Fruit fly (Drosophila melanogaster) whole organism, embryonic: Measurements from ENCODE around the gene CG9133.

ENCODE experiments used
- ATbp ChIP-seq: fragments of 200-800 bp; sonication (Bioruptor generic); optimal IDR thresholded peaks from 2 replicates; lab custom pipeline; 2017; ENCODE audit warnings: missing biosample characterization, mild to moderate bottlenecking, missing genetic modification characterization, missing genetic modification reagents
- CG10267 ChIP-seq: fragments of 200-800 bp; sonication (Bioruptor generic); optimal IDR thresholded peaks from 2 replicates; lab custom pipeline; 2018; ENCODE audit warnings: missing biosample characterization, mild to moderate bottlenecking, missing genetic modification characterization, moderate library complexity
- CG10462 ChIP-seq: fragments of 200-800 bp; sonication (Bioruptor generic); optimal IDR thresholded peaks from 2 replicates; lab custom pipeline; 2016; ENCODE audit warnings: missing biosample characterization, missing genetic modification characterization
- CG10979 ChIP-seq: fragments of 200-800 bp; sonication (Bioruptor generic); optimal IDR thresholded peaks from 2 replicates; lab custom pipeline; 2018; ENCODE audit warnings: missing biosample characterization, mild to moderate bottlenecking, missing genetic modification characterization, moderate library complexity
- CG12391 ChIP-seq: fragments of 200-800 bp; sonication (Bioruptor generic); optimal IDR thresholded peaks from 3 replicates; lab custom pipeline; 2018; ENCODE audit warnings: missing biosample characterization, mild to moderate bottlenecking, missing genetic modification characterization, moderate library complexity
- CG13775 ChIP-seq: fragments of 200-800 bp; sonication (Bioruptor generic); optimal IDR thresholded peaks from 3 replicates; lab custom pipeline; 2017; ENCODE audit warnings: missing biosample characterization, mild to moderate bottlenecking, missing genetic modification characterization
- CG15011 ChIP-seq: fragments of 200-800 bp; sonication (Bioruptor generic); optimal IDR thresholded peaks from 3 replicates; lab custom pipeline; 2018; ENCODE audit warnings: missing biosample characterization, mild to moderate bottlenecking, missing genetic modification characterization
- CG15601 ChIP-seq: fragments of 200-800 bp; sonication (Bioruptor generic); optimal IDR thresholded peaks from 3 replicates; lab custom pipeline; 2019; ENCODE audit warnings: missing biosample characterization, mild to moderate bottlenecking, missing genetic modification characterization, moderate library complexity
- CG17186 ChIP-seq: fragments of 200-800 bp; sonication (Bioruptor generic); optimal IDR thresholded peaks from 3 replicates; lab custom pipeline; 2017; ENCODE audit warnings: missing biosample characterization, missing genetic modification reagents, missing genetic modification characterization
- CG17829 ChIP-seq: fragments of 200-800 bp; optimal IDR thresholded peaks from 2 replicates; lab custom pipeline; 2019; ENCODE audit warnings: missing biosample characterization, mild to moderate bottlenecking, missing genetic modification characterization, moderate library complexity
- CG2712 ChIP-seq: fragments of 200-800 bp; optimal IDR thresholded peaks from 3 replicates; lab custom pipeline; 2019; ENCODE audit warnings: missing biosample characterization, mild to moderate bottlenecking, missing genetic modification characterization, moderate library complexity
- CG32772 ChIP-seq: fragments of 200-800 bp; sonication (Bioruptor generic); IDR thresholded peaks from 2 replicates; pipeline ENCODE4 v1.3.6; 2022; ENCODE audit warnings: missing biosample characterization, missing genetic modification characterization
- CG4282 ChIP-seq: fragments of 200-800 bp; sonication (Bioruptor generic); optimal IDR thresholded peaks from 2 replicates; lab custom pipeline; 2016; ENCODE audit warnings: missing biosample characterization, missing genetic modification characterization
- CG6254 ChIP-seq: fragments of 200-800 bp; sonication (Bioruptor generic); optimal IDR thresholded peaks from 3 replicates; lab custom pipeline; 2017; ENCODE audit warnings: mild to moderate bottlenecking, missing biosample characterization, missing genetic modification reagents, missing genetic modification characterization
- CG6689 ChIP-seq: fragments of 200-800 bp; sonication (Bioruptor generic); IDR thresholded peaks from 2 replicates; pipeline ENCODE4 v1.3.6; 2022; ENCODE audit warnings: missing biosample characterization, missing genetic modification characterization
- CG6765 ChIP-seq: fragments of 200-800 bp; sonication (Bioruptor generic); optimal IDR thresholded peaks from 3 replicates; lab custom pipeline; 2017; ENCODE audit warnings: missing biosample characterization, mild to moderate bottlenecking, missing genetic modification characterization
- CG7357 ChIP-seq: fragments of 200-800 bp; sonication (Bioruptor generic); IDR thresholded peaks from 3 replicates; pipeline ENCODE4 v1.3.6; 2022; ENCODE audit warnings: missing biosample characterization, missing genetic modification characterization
- CG9437 ChIP-seq: fragments of 200-800 bp; sonication (Bioruptor generic); optimal IDR thresholded peaks from 2 replicates; lab custom pipeline; 2018; ENCODE audit warnings: missing biosample characterization, mild to moderate bottlenecking, missing genetic modification characterization
- CG9609 ChIP-seq: fragments of 200-800 bp; sonication (Bioruptor generic); optimal IDR thresholded peaks from 3 replicates; lab custom pipeline; 2016; ENCODE audit warnings: missing biosample characterization, missing genetic modification characterization
- Chrac-16 ChIP-seq: fragments of 200-800 bp; sonication (Bioruptor generic); optimal IDR thresholded peaks from 3 replicates; lab custom pipeline; 2016; ENCODE audit warnings: missing biosample characterization, missing genetic modification characterization
- Dek ChIP-seq: fragments of 200-800 bp; sonication (Bioruptor generic); optimal IDR thresholded peaks from 3 replicates; lab custom pipeline; 2019; ENCODE audit warnings: missing biosample characterization, mild to moderate bottlenecking, missing genetic modification characterization, moderate library complexity
- Dfd ChIP-seq, 2 experiments: fragments of >200 bp; optimal IDR thresholded peaks; 2 replicates each; lab custom pipeline; 2017; ENCODE audit warnings: missing biosample characterization in 2 of 2, missing genetic modification characterization in 2 of 2
- Fer2 ChIP-seq: fragments of 200-800 bp; sonication (Bioruptor generic); optimal IDR thresholded peaks from 2 replicates; lab custom pipeline; 2018; ENCODE audit warnings: missing biosample characterization, mild to moderate bottlenecking, missing genetic modification characterization, moderate library complexity
- Hr39 ChIP-seq: fragments of >200 bp; optimal IDR thresholded peaks from 2 replicates; lab custom pipeline; 2017
- Lhr ChIP-seq: fragments of 200-800 bp; sonication (Bioruptor generic); optimal IDR thresholded peaks from 3 replicates; lab custom pipeline; 2017; ENCODE audit warnings: mild to moderate bottlenecking, missing biosample characterization, missing genetic modification reagents, missing genetic modification characterization
- Med ChIP-seq: fragments of 200-800 bp; sonication (Bioruptor generic); peaks from one replicate; lab custom pipeline; 2016; ENCODE audit warnings: missing biosample characterization, missing genetic modification characterization, mild to moderate bottlenecking, inconsistent platforms, moderate library complexity
- Poxn ChIP-seq: fragments of 200-800 bp; sonication (Bioruptor generic); IDR thresholded peaks from 2 replicates; pipeline ENCODE4 v1.3.6; 2022; ENCODE audit warnings: missing biosample characterization, missing genetic modification characterization
- Sry-β ChIP-seq: fragments of 200-800 bp; sonication (Bioruptor generic); optimal IDR thresholded peaks from 2 replicates; lab custom pipeline; 2018; ENCODE audit warnings: missing biosample characterization, mild to moderate bottlenecking, missing genetic modification characterization, moderate library complexity
- TFAM ChIP-seq: fragments of 200-800 bp; sonication (Bioruptor generic); optimal IDR thresholded peaks from 2 replicates; lab custom pipeline; 2017; ENCODE audit warnings: missing biosample characterization, missing genetic modification characterization, inconsistent platforms
- Xbp1 ChIP-seq: fragments of 200-800 bp; sonication (Bioruptor generic); optimal IDR thresholded peaks from 3 replicates; lab custom pipeline; 2016; ENCODE audit warnings: missing biosample characterization, mild to moderate bottlenecking, missing genetic modification characterization
- bowl ChIP-seq: fragments of 200-800 bp; sonication (Bioruptor generic); IDR thresholded peaks from 2 replicates; pipeline ENCODE4 v1.3.6; 2022; ENCODE audit warnings: missing biosample characterization, missing genetic modification characterization
- cato ChIP-seq: fragments of 200-800 bp; sonication (Bioruptor generic); optimal IDR thresholded peaks from 2 replicates; lab custom pipeline; 2016; ENCODE audit warnings: missing biosample characterization, missing genetic modification characterization, borderline replicate concordance
- caup ChIP-seq: fragments of 200-800 bp; sonication (Bioruptor generic); optimal IDR thresholded peaks from 3 replicates; lab custom pipeline; 2017; ENCODE audit warnings: missing biosample characterization, mild to moderate bottlenecking, missing genetic modification characterization, moderate library complexity; ENCODE audit not compliant: severe bottlenecking
- chn ChIP-seq: fragments of 200-800 bp; sonication (Bioruptor generic); optimal IDR thresholded peaks from 2 replicates; lab custom pipeline; 2016; ENCODE audit warnings: missing biosample characterization, missing genetic modification characterization
- danr ChIP-seq: fragments of 200-800 bp; sonication (Bioruptor generic); IDR thresholded peaks from 2 replicates; pipeline ENCODE4 v1.3.6; 2022; ENCODE audit warnings: missing biosample characterization, missing genetic modification characterization
- eve ChIP-seq, 2 experiments: fragments of >200 bp; optimal IDR thresholded peaks; 2 replicates each; lab custom pipeline; 2017; ENCODE audit warnings: missing biosample characterization in 2 of 2, missing genetic modification characterization in 2 of 2
- gfzf ChIP-seq: fragments of 200-800 bp; sonication (Bioruptor generic); optimal IDR thresholded peaks from 2 replicates; lab custom pipeline; 2016; ENCODE audit warnings: missing biosample characterization, mild to moderate bottlenecking, missing genetic modification characterization, moderate library complexity
- lab ChIP-seq: fragments of 200-800 bp; sonication (Bioruptor generic); optimal IDR thresholded peaks from 3 replicates; lab custom pipeline; 2017; ENCODE audit warnings: missing biosample characterization, missing genetic modification characterization, mild to moderate bottlenecking, moderate library complexity, missing genetic modification reagents
- lilli ChIP-seq: fragments of 200-800 bp; sonication (Bioruptor generic); optimal IDR thresholded peaks from 3 replicates; lab custom pipeline; 2016; ENCODE audit warnings: missing biosample characterization, missing genetic modification characterization
- oc ChIP-seq: fragments of 200-800 bp; sonication (Bioruptor generic); optimal IDR thresholded peaks from 2 replicates; lab custom pipeline; 2018; ENCODE audit warnings: missing biosample characterization, mild to moderate bottlenecking, missing genetic modification characterization, moderate library complexity
- peb ChIP-seq: fragments of 200-800 bp; sonication (Bioruptor generic); IDR thresholded peaks from 2 replicates; pipeline ENCODE4 v1.3.6; 2022; ENCODE audit warnings: missing biosample characterization, missing genetic modification characterization
- slbo ChIP-seq: fragments of 200-800 bp; sonication (Bioruptor generic); IDR thresholded peaks from 2 replicates; pipeline ENCODE4 v1.3.6; 2022; ENCODE audit warnings: missing biosample characterization, missing genetic modification characterization
- tll ChIP-seq, 2 experiments: fragments of 200-800 bp in 1 of 2; fragments of >200 bp in 1 of 2; sonication (Bioruptor generic) in 1 of 2; optimal IDR thresholded peaks; 2 replicates each; lab custom pipeline; 2017 to 2019; ENCODE audit warnings: missing biosample characterization in 2 of 2, missing genetic modification characterization in 2 of 2, mild to moderate bottlenecking in 1 of 2, moderate library complexity in 1 of 2
- toy ChIP-seq: fragments of 200-800 bp; sonication (Bioruptor generic); IDR thresholded peaks from 2 replicates; pipeline ENCODE4 v1.3.6; 2022; ENCODE audit warnings: missing biosample characterization, missing genetic modification characterization
- twi ChIP-seq: fragments of 200-800 bp; optimal IDR thresholded peaks from 2 replicates; lab custom pipeline; 2019; ENCODE audit warnings: missing biosample characterization, mild to moderate bottlenecking, missing genetic modification characterization, moderate library complexity
- usp ChIP-seq: fragments of >200 bp; optimal IDR thresholded peaks from 2 replicates; lab custom pipeline; 2017; ENCODE audit warnings: missing biosample characterization, missing genetic modification characterization
- vfl ChIP-seq: fragments of 200-800 bp; sonication (Bioruptor generic); optimal IDR thresholded peaks from 2 replicates; lab custom pipeline; 2016; ENCODE audit warnings: missing biosample characterization, missing genetic modification characterization
- zfh1 ChIP-seq: fragments of 200-800 bp; sonication (Bioruptor generic); IDR thresholded peaks from 3 replicates; pipeline ENCODE4 v1.3.6; 2022; ENCODE audit warnings: missing biosample characterization, missing genetic modification characterization

CG9133 gene

DNA sequence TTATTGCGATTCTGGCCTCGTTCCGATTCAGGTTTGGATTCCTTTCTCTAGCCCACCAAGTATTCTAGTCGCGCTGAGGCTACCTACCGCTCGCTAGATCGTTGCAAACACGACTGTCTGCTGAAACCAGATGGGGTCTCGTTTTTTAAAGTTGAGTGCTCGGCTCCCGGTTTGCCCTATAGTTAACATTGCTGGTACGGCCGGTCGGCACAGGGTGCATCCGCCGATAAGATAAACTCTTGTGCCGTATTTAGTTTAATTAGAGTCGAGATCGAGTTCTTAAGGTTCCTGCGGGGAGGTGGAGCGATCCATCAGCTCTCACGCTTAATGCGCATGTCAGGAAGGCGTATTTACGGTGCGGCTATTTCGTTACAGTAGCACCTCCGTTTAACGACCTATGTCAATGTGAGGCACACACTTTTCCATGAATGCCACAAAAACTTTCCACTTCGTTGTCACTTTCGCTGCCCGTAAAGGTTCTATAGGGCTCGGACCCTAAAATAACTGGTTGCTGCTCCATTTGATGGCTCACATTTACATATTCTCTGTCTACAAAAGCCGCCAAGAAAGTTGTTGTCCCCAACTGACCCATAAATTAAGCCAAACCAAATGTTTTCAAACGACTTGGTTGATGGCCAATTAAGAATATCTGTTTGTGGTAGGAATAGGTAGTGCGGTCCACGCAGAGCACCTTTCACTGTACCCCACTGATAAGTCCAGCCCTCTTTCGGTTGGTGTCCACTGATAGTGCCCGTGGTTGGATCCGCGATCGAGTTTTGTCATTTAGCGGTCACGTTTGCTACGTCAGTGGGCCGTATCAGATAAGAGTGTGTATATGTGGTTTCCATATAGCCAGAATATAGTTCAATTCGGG is 46.9 kb upstream of the CG9133 start, which contains the start of gene CG9119 (continued):
- TF ChIP-seq vfl (GFP tag; lab: Kevin White, UChicago) (peak; percentile 48), eve (GFP tag; optimal IDR thresholded peaks at IDR 0.05; lab: Kevin White, UChicago) (no peak), peb (GFP tag; lab: Robert Waterston, UW) (0 out of 2 replicates have a peak, but pooled peaks have one; percentile 13), Lhr (no peak), CG17829 (tag; lab: Kevin White, UChicago) (peak; percentile 52), tll (GFP tag; optimal IDR thresholded peaks at IDR 0.05; lab: Kevin White, UChicago) (no peak), cato (GFP tag; lab: Kevin White, UChicago) (no peak), CG6689 (peak; percentile 53), CG6765 (GFP tag; lab: Kevin White, UChicago) (peak; percentile 1), slbo (GFP tag; lab: Robert Waterston, UW) (peak; percentile 72), CG7357 (GFP tag; lab: Robert Waterston, UW) (0 out of 3 replicates have a peak, but pooled peaks have one; percentile 36), Dfd (GFP tag; optimal IDR thresholded peaks at IDR 0.05; lab: Kevin White, UChicago) (no peak), CG4282 (GFP tag; lab: Kevin White, UChicago) (peak; percentile 25), ATbp (GFP tag; lab: Kevin White, UChicago) (peak; percentile 35), CG12391 (tag; lab: Kevin White, UChicago) (peak; percentile 64), TFAM (GFP tag; lab: Kevin White, UChicago) (no peak), CG15601 (tag; lab: Kevin White, UChicago) (peak; percentile 39), lab (GFP tag; lab: Kevin White, UChicago) (peak; percentile 70), chn (GFP tag; lab: Kevin White, UChicago) (no peak), Sry-β (GFP tag; lab: Kevin White, UChicago) (no peak), CG32772 (GFP tag; lab: Robert Waterston, UW) (no peak; the same call in 1 of the 2 replicates), CG13775 (GFP tag; lab: Kevin White, UChicago) (peak; percentile 68), Chrac-16 (peak; percentile 42), twi (tag; lab: Kevin White, UChicago) (peak; percentile 51), usp (no peak), caup (GFP tag; lab: Kevin White, UChicago) (peak; percentile 58), oc (tag; lab: Kevin White, UChicago) (peak; percentile 40), zfh1 (GFP tag; lab: Robert Waterston, UW) (peak; percentile 36; the same call in 1 of the 3 replicates), bowl (no peak), Med (GFP tag; lab: Kevin White, UChicago) (peak; percentile 86), Poxn (GFP tag; lab: Robert Waterston, UW) (no peak), lilli (peak; percentile 72), CG10979 (peak; percentile 50), Hr39 (lab: Kevin White, UChicago) (no peak), Xbp1 (GFP tag; lab: Kevin White, UChicago) (peak; percentile 59), Fer2 (tag; lab: Kevin White, UChicago) (peak; percentile 12), gfzf (GFP tag; lab: Kevin White, UChicago) (no peak), CG6254 (GFP tag; lab: Kevin White, UChicago) (peak; percentile 88), toy (GFP tag; lab: Robert Waterston, UW) (no peak), Dek (peak; percentile 65), danr (GFP tag; lab: Robert Waterston, UW) (0 out of 2 replicates have a peak, but pooled peaks have one; percentile 43), CG10267 (tag; lab: Kevin White, UChicago) (peak; percentile 25), CG15011 (GFP tag; lab: Kevin White, UChicago) (peak; percentile 66), CG9437 (GFP tag; lab: Kevin White, UChicago) (peak; percentile 69), CG17186 (no peak), CG2712 (tag; lab: Kevin White, UChicago) (peak; percentile 66), CG10462 (GFP tag; lab: Kevin White, UChicago) (no peak), CG9609 (peak; percentile 61)
